Worm (Caenorhabditis elegans) whole organism, mixed stage, embryonic: ENCODE data around the gene srdh-1.

ENCODE experiments used
- M03D4.4 ChIP-seq: sonication (generic microtip); optimal IDR thresholded peaks from 2 replicates; lab custom pipeline; 2017; ENCODE audit warnings: mild to moderate bottlenecking, missing genetic modification characterization, missing compliant biosample characterization
- bed-3 ChIP-seq: fragments of 200-800 bp; sonication (Bioruptor generic); optimal IDR thresholded peaks from 3 replicates; lab custom pipeline; 2018; ENCODE audit warnings: mild to moderate bottlenecking, missing genetic modification characterization, moderate library complexity, missing compliant biosample characterization
- blmp-1 ChIP-seq: fragments of 150-350 bp; optimal IDR thresholded peaks from 2 replicates; lab custom pipeline; 2014; ENCODE audit warnings: missing biosample characterization, missing genetic modification characterization
- ceh-39 ChIP-seq: fragments of 150-350 bp; optimal IDR thresholded peaks from 2 replicates; lab custom pipeline; 2014; ENCODE audit warnings: missing biosample characterization, missing genetic modification characterization
- ceh-43 ChIP-seq: fragments of 200-800 bp; sonication (Bioruptor generic); optimal IDR thresholded peaks from 2 replicates; lab custom pipeline; 2018; ENCODE audit warnings: mild to moderate bottlenecking, missing genetic modification characterization, moderate library complexity, missing compliant biosample characterization
- ceh-83 ChIP-seq: fragments of 200-800 bp; sonication (Bioruptor generic); optimal IDR thresholded peaks from 2 replicates; lab custom pipeline; 2018; ENCODE audit warnings: mild to moderate bottlenecking, missing genetic modification characterization, missing compliant biosample characterization
- ces-1 ChIP-seq: fragments of 150-350 bp; optimal IDR thresholded peaks from 2 replicates; lab custom pipeline; 2014; ENCODE audit warnings: missing biosample characterization, missing genetic modification reagents, missing genetic modification characterization
- drap-1 ChIP-seq: fragments of 200-800 bp; sonication (Bioruptor generic); optimal IDR thresholded peaks from 3 replicates; lab custom pipeline; 2018; ENCODE audit warnings: mild to moderate bottlenecking, missing genetic modification characterization, missing compliant biosample characterization
- elt-1 ChIP-seq: sonication (generic microtip); optimal IDR thresholded peaks from 2 replicates; lab custom pipeline; 2017; ENCODE audit warnings: missing genetic modification characterization, mild to moderate bottlenecking, missing compliant biosample characterization, antibody characterized with exemption, moderate library complexity, borderline replicate concordance; ENCODE audit not compliant: insufficient read depth
- elt-3 ChIP-seq: fragments of 150-350 bp; optimal IDR thresholded peaks from 2 replicates; lab custom pipeline; 2014; ENCODE audit warnings: missing biosample characterization, missing genetic modification characterization
- flh-1 ChIP-seq: fragments of 200-800 bp; sonication (Bioruptor generic); optimal IDR thresholded peaks from 2 replicates; lab custom pipeline; 2018; ENCODE audit warnings: mild to moderate bottlenecking, missing genetic modification characterization, moderate library complexity, missing compliant biosample characterization
- ham-2 ChIP-seq: fragments of 200-800 bp; sonication (Bioruptor generic); optimal IDR thresholded peaks from 2 replicates; lab custom pipeline; 2018; ENCODE audit warnings: mild to moderate bottlenecking, missing genetic modification characterization, missing compliant biosample characterization
- hlh-1 ChIP-seq: fragments of 150-350 bp; optimal IDR thresholded peaks from 2 replicates; lab custom pipeline; 2014; ENCODE audit warnings: missing biosample characterization, missing genetic modification reagents, missing genetic modification characterization
- lin-13 ChIP-seq: fragments of 150-350 bp; optimal IDR thresholded peaks from 2 replicates; lab custom pipeline; 2014; ENCODE audit warnings: missing biosample characterization, missing genetic modification characterization
- lin-32 ChIP-seq: fragments of 200-800 bp; sonication (Bioruptor generic); optimal IDR thresholded peaks from 2 replicates; lab custom pipeline; 2018; ENCODE audit warnings: mild to moderate bottlenecking, missing genetic modification characterization, missing compliant biosample characterization
- lsy-2 ChIP-seq: fragments of 150-350 bp; optimal IDR thresholded peaks from 2 replicates; lab custom pipeline; 2014; ENCODE audit warnings: missing biosample characterization, missing genetic modification characterization
- mab-5 ChIP-seq: fragments of 150-350 bp; optimal IDR thresholded peaks from 2 replicates; lab custom pipeline; 2014; ENCODE audit warnings: missing biosample characterization, missing genetic modification characterization
- mep-1 ChIP-seq: fragments of 150-350 bp; optimal IDR thresholded peaks from 2 replicates; lab custom pipeline; 2017; ENCODE audit warnings: missing biosample characterization, missing genetic modification reagents, missing genetic modification characterization, inconsistent platforms
- mls-2 ChIP-seq: sonication (generic microtip); optimal IDR thresholded peaks from 2 replicates; lab custom pipeline; 2016; ENCODE audit warnings: mild to moderate bottlenecking, missing genetic modification characterization, moderate library complexity, missing compliant biosample characterization
- nhr-12 ChIP-seq: fragments of 150-350 bp; optimal IDR thresholded peaks from 2 replicates; lab custom pipeline; 2014; ENCODE audit warnings: missing biosample characterization, missing genetic modification characterization
- nhr-2 ChIP-seq: fragments of 150-350 bp; optimal IDR thresholded peaks from 2 replicates; lab custom pipeline; 2014; ENCODE audit warnings: missing biosample characterization, missing genetic modification characterization
- nhr-237 ChIP-seq: fragments of 150-350 bp; optimal IDR thresholded peaks from 2 replicates; lab custom pipeline; 2014; ENCODE audit warnings: missing biosample characterization, missing genetic modification characterization
- nhr-28 ChIP-seq: fragments of 150-350 bp; optimal IDR thresholded peaks from 2 replicates; lab custom pipeline; 2014; ENCODE audit warnings: missing biosample characterization, missing genetic modification characterization
- nhr-76 ChIP-seq: sonication (generic microtip); optimal IDR thresholded peaks from 2 replicates; lab custom pipeline; 2017; ENCODE audit warnings: missing biosample characterization, missing genetic modification characterization
- pha-4 ChIP-seq: fragments of 150-350 bp; optimal IDR thresholded peaks from 2 replicates; lab custom pipeline; 2018; ENCODE audit warnings: missing biosample characterization, missing genetic modification reagents, missing genetic modification characterization
- sem-2 ChIP-seq: fragments of 200-800 bp; sonication (Bioruptor generic); optimal IDR thresholded peaks from 2 replicates; lab custom pipeline; 2018; ENCODE audit warnings: mild to moderate bottlenecking, missing genetic modification characterization, missing compliant biosample characterization
- sptf-1 ChIP-seq: sonication (generic microtip); optimal IDR thresholded peaks from 2 replicates; lab custom pipeline; 2017; ENCODE audit warnings: mild to moderate bottlenecking, missing genetic modification characterization, moderate library complexity, missing compliant biosample characterization
- tbx-8 ChIP-seq: fragments of 200-800 bp; sonication (Bioruptor generic); optimal IDR thresholded peaks from 2 replicates; lab custom pipeline; 2018; ENCODE audit warnings: mild to moderate bottlenecking, missing genetic modification characterization, moderate library complexity, missing compliant biosample characterization
- unc-120 ChIP-seq: sonication (generic microtip); optimal IDR thresholded peaks from 2 replicates; lab custom pipeline; 2017; ENCODE audit warnings: missing genetic modification characterization, missing compliant biosample characterization; ENCODE audit not compliant: poor library complexity, severe bottlenecking
- unc-39 ChIP-seq: fragments of 150-350 bp; optimal IDR thresholded peaks from 2 replicates; lab custom pipeline; 2014; ENCODE audit warnings: missing biosample characterization, missing genetic modification characterization
- unc-62 ChIP-seq: fragments of 150-350 bp; optimal IDR thresholded peaks from 2 replicates; lab custom pipeline; 2014; ENCODE audit warnings: missing biosample characterization, missing genetic modification reagents, missing genetic modification characterization
- zip-8 ChIP-seq: fragments of 150-350 bp; optimal IDR thresholded peaks from 2 replicates; lab custom pipeline; 2014; ENCODE audit warnings: missing biosample characterization, missing genetic modification characterization
- ztf-11 ChIP-seq: fragments of 150-350 bp; optimal IDR thresholded peaks from 2 replicates; lab custom pipeline; 2014; ENCODE audit warnings: missing biosample characterization, missing genetic modification characterization

srdh-1 gene

ce11 chrII:8223945-8224344 is 40.5 kb upstream of the srdh-1 start:
- TF ChIP-seq ceh-39 (tag; lab: Kevin White, UChicago) (no peak), nhr-237 (no peak), mab-5 (tag; lab: Kevin White, UChicago) (no peak), sem-2 (no peak), unc-120 (no peak), sptf-1 (tag; lab: Kevin White, UChicago) (no peak), tbx-8 (GFP tag; lab: Kevin White, UChicago) (no peak), nhr-28 (tag; lab: Kevin White, UChicago) (no peak), ceh-83 (no peak), ces-1 (GFP tag; lab: Kevin White, UChicago) (no peak), unc-62 (GFP tag; lab: Kevin White, UChicago) (no peak), hlh-1 (tag; lab: Kevin White, UChicago) (no peak), nhr-76 (tag; lab: Kevin White, UChicago) (no peak), flh-1 (GFP tag; lab: Kevin White, UChicago) (no peak), mls-2 (tag; lab: Kevin White, UChicago) (no peak), lsy-2 (tag; lab: Kevin White, UChicago) (no peak)

DNA sequence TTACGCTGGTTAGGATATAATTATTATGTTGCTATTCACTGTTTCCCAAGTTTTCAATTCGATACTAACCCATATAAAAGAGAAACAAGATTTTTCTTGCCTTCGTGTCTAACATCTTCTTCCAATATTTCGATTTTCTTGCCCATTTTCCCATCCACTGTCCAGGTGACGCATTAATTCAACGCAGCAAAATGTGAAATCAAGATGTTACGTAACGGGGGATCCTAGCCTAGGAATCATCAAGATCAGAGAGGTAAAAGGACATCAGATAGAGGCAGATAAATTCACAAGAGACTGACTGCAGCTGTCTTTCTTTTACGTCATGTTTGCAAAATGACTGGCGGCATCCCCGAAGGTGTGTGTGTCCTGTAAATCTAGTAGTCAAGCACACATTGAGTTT is 39.8 kb upstream of the srdh-1 start:
- no peak for TF ChIP-seq ceh-39 (tag; lab: Kevin White, UChicago)
- TF ChIP-seq blmp-1 (tag; lab: Kevin White, UChicago) = no peak
- peak; percentile 60 for TF ChIP-seq zip-8 (tag; lab: Kevin White, UChicago)
- TF ChIP-seq elt-1 (tag; lab: Kevin White, UChicago) = peak; percentile 36

ce11 chrII:8225347-8225746 is 39.1 kb upstream of the srdh-1 start:
- TF ChIP-seq sem-2 (no peak), nhr-2 (tag; lab: Kevin White, UChicago) (no peak), lin-32 (GFP tag; lab: Kevin White, UChicago) (no peak), tbx-8 (GFP tag; lab: Kevin White, UChicago) (no peak), zip-8 (tag; lab: Kevin White, UChicago) (no peak), M03D4.4 (tag; lab: Kevin White, UChicago) (no peak), ces-1 (GFP tag; lab: Kevin White, UChicago) (no peak)

ce11 chrII:8225914-8226313 is 38.5 kb upstream of the srdh-1 start:
- no peak for TF ChIP-seq ceh-39 (tag; lab: Kevin White, UChicago)
- no peak for TF ChIP-seq ceh-43 (GFP tag; lab: Kevin White, UChicago)
- no peak for TF ChIP-seq elt-1 (tag; lab: Kevin White, UChicago)
- no peak for TF ChIP-seq lin-13 (tag; lab: Kevin White, UChicago)
- TF ChIP-seq nhr-2 (tag; lab: Kevin White, UChicago) = no peak
- no peak for TF ChIP-seq ham-2
- TF ChIP-seq mls-2 (tag; lab: Kevin White, UChicago) = no peak
- no peak for TF ChIP-seq bed-3 (GFP tag; lab: Kevin White, UChicago)
- TF ChIP-seq nhr-12 (tag; lab: Kevin White, UChicago) = no peak
- no peak for TF ChIP-seq nhr-237
- no peak for TF ChIP-seq drap-1 (GFP tag; lab: Kevin White, UChicago)
- TF ChIP-seq mep-1 = no peak
- TF ChIP-seq unc-120 = no peak
- TF ChIP-seq elt-3 (tag; lab: Kevin White, UChicago) = no peak
- no peak for TF ChIP-seq lsy-2 (tag; lab: Kevin White, UChicago)
- no peak for TF ChIP-seq zip-8 (tag; lab: Kevin White, UChicago)
- no peak for TF ChIP-seq flh-1 (GFP tag; lab: Kevin White, UChicago)
- TF ChIP-seq lin-32 (GFP tag; lab: Kevin White, UChicago) = no peak
- no peak for TF ChIP-seq unc-39 (tag; lab: Kevin White, UChicago)
- no peak for TF ChIP-seq sptf-1 (tag; lab: Kevin White, UChicago)

DNA sequence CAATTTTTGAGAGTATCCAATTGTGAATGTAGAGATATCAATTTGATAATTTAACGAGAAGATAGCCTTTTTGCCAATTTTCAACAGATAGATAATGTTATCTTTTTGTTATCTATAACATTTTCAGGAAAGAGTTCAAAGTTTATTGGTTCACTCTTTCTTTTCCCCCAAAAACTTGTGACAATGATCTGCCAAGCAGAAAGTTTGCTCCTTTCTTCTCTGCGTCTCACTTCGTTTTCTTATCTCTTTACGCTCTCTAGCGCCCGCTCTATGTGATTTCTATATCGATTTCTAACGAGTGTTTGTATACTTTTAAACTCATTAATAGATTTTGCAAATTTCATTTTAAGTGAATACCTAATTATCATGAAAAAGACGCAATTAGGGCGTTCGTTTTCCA is 38.0 kb upstream of the srdh-1 start:
- TF ChIP-seq ceh-83 (no peak), pha-4 (no peak), unc-62 (GFP tag; lab: Kevin White, UChicago) (no peak), zip-8 (tag; lab: Kevin White, UChicago) (no peak), elt-3 (tag; lab: Kevin White, UChicago) (no peak), nhr-76 (tag; lab: Kevin White, UChicago) (no peak), ztf-11 (tag; lab: Kevin White, UChicago) (no peak), ham-2 (no peak), nhr-237 (no peak), lin-13 (tag; lab: Kevin White, UChicago) (no peak)
